Fruit fly (Drosophila melanogaster) whole organism, embryonic: ENCODE data around the gene Hayan.
A peak's percentile ranks its signal among the peaks of the same experiment; 100 is the strongest.

Source experiments
- Atf3 ChIP-seq: fragments of 200-800 bp; sonication (Bioruptor generic); optimal IDR thresholded peaks from 3 replicates; lab custom pipeline; 2016; ENCODE audit warnings: missing biosample characterization, missing genetic modification characterization
- Bgb ChIP-seq: fragments of 200-800 bp; sonication (Bioruptor generic); IDR thresholded peaks from 2 replicates; pipeline ENCODE4 v1.3.6; 2022; ENCODE audit warnings: missing biosample characterization, missing genetic modification characterization; ENCODE audit not compliant: partially characterized antibody
- CG10209 ChIP-seq: fragments of 200-800 bp; sonication (Bioruptor generic); optimal IDR thresholded peaks from 3 replicates; lab custom pipeline; 2017; ENCODE audit warnings: missing biosample characterization, mild to moderate bottlenecking, missing genetic modification characterization, missing genetic modification reagents
- CG10431 ChIP-seq: fragments of 200-800 bp; sonication (Bioruptor generic); optimal IDR thresholded peaks from 3 replicates; lab custom pipeline; 2018; ENCODE audit warnings: missing biosample characterization, mild to moderate bottlenecking, missing genetic modification characterization
- CG13894 ChIP-seq: fragments of 200-800 bp; sonication (Bioruptor generic); optimal IDR thresholded peaks from 3 replicates; lab custom pipeline; 2018; ENCODE audit warnings: missing biosample characterization, mild to moderate bottlenecking, missing genetic modification characterization, moderate library complexity
- CG14710 ChIP-seq: fragments of 200-800 bp; sonication (Bioruptor generic); optimal IDR thresholded peaks from 3 replicates; lab custom pipeline; 2019; ENCODE audit warnings: missing biosample characterization, mild to moderate bottlenecking, missing genetic modification characterization, moderate library complexity
- CG17829 ChIP-seq: fragments of 200-800 bp; optimal IDR thresholded peaks from 2 replicates; lab custom pipeline; 2019; ENCODE audit warnings: missing biosample characterization, mild to moderate bottlenecking, missing genetic modification characterization, moderate library complexity
- CG18262 ChIP-seq: fragments of 200-800 bp; optimal IDR thresholded peaks from 3 replicates; lab custom pipeline; 2019; ENCODE audit warnings: missing biosample characterization, mild to moderate bottlenecking, missing genetic modification characterization, moderate library complexity
- CG3281 ChIP-seq: fragments of 200-800 bp; sonication (Bioruptor generic); optimal IDR thresholded peaks from 3 replicates; lab custom pipeline; 2017; ENCODE audit warnings: missing biosample characterization, mild to moderate bottlenecking, missing genetic modification characterization
- CG3407 ChIP-seq: fragments of 200-800 bp; sonication (Bioruptor generic); optimal IDR thresholded peaks from 2 replicates; lab custom pipeline; 2018; ENCODE audit warnings: missing biosample characterization, mild to moderate bottlenecking, missing genetic modification characterization
- CG34422 ChIP-seq: fragments of 200-800 bp; sonication (Bioruptor generic); IDR thresholded peaks from 3 replicates; pipeline ENCODE4 v1.3.6; 2022; ENCODE audit warnings: missing biosample characterization, missing genetic modification characterization
- CG5180 ChIP-seq: fragments of 200-800 bp; sonication (Bioruptor generic); optimal IDR thresholded peaks from 3 replicates; lab custom pipeline; 2017; ENCODE audit warnings: missing biosample characterization, missing genetic modification characterization, mild to moderate bottlenecking, moderate library complexity, missing genetic modification reagents
- CG5953 ChIP-seq: fragments of 200-800 bp; sonication (Bioruptor generic); IDR thresholded peaks from 2 replicates; pipeline ENCODE4 v1.3.6; 2022; ENCODE audit warnings: missing biosample characterization, missing genetic modification characterization
- CG6272 ChIP-seq: fragments of 200-800 bp; sonication (Bioruptor generic); IDR thresholded peaks from 2 replicates; pipeline ENCODE4 v1.3.6; 2022; ENCODE audit warnings: missing biosample characterization, missing genetic modification characterization
- CG6813 ChIP-seq: fragments of 200-800 bp; sonication (Bioruptor generic); optimal IDR thresholded peaks from 2 replicates; lab custom pipeline; 2017; ENCODE audit warnings: missing biosample characterization, missing genetic modification characterization, mild to moderate bottlenecking, moderate library complexity, missing genetic modification reagents
- CG6854 ChIP-seq: fragments of 200-800 bp; sonication (Bioruptor generic); optimal IDR thresholded peaks from 3 replicates; lab custom pipeline; 2017; ENCODE audit warnings: missing biosample characterization, mild to moderate bottlenecking, missing genetic modification characterization
- CG7839 ChIP-seq: fragments of 200-800 bp; sonication (Bioruptor generic); optimal IDR thresholded peaks from 3 replicates; lab custom pipeline; 2018; ENCODE audit warnings: missing biosample characterization, mild to moderate bottlenecking, missing genetic modification characterization, moderate library complexity
- CG8089 ChIP-seq: fragments of 200-800 bp; sonication (Bioruptor generic); optimal IDR thresholded peaks from 3 replicates; lab custom pipeline; 2016; ENCODE audit warnings: missing biosample characterization, missing genetic modification characterization
- CG8359 ChIP-seq: fragments of 200-800 bp; sonication (Bioruptor generic); optimal IDR thresholded peaks from 2 replicates; lab custom pipeline; 2017; ENCODE audit warnings: missing biosample characterization, mild to moderate bottlenecking, missing genetic modification characterization, borderline replicate concordance
- CG8478 ChIP-seq: fragments of >200 bp; optimal IDR thresholded peaks from 2 replicates; lab custom pipeline; 2018
- CG8765 ChIP-seq: fragments of 200-800 bp; sonication (Bioruptor generic); IDR thresholded peaks from 2 replicates; pipeline ENCODE4 v1.3.6; 2022; ENCODE audit warnings: missing biosample characterization, missing genetic modification characterization
- Chrac-16 ChIP-seq: fragments of 200-800 bp; sonication (Bioruptor generic); optimal IDR thresholded peaks from 3 replicates; lab custom pipeline; 2016; ENCODE audit warnings: missing biosample characterization, missing genetic modification characterization
- ERR ChIP-seq: fragments of 200-800 bp; sonication (Bioruptor generic); optimal IDR thresholded peaks from 2 replicates; lab custom pipeline; 2016; ENCODE audit warnings: missing biosample characterization, missing genetic modification characterization
- Eip74EF ChIP-seq, 2 experiments: fragments of 200-800 bp in 1 of 2; fragments of >200 bp in 1 of 2; sonication (Bioruptor generic) in 1 of 2; optimal IDR thresholded peaks; 2 replicates each; lab custom pipeline; 2017 to 2019; ENCODE audit warnings: missing biosample characterization in 2 of 2, missing genetic modification characterization in 2 of 2, mild to moderate bottlenecking in 1 of 2, moderate library complexity in 1 of 2
- Fer1 ChIP-seq: fragments of 200-800 bp; sonication (Bioruptor generic); optimal IDR thresholded peaks from 2 replicates; lab custom pipeline; 2017; ENCODE audit warnings: missing biosample characterization, mild to moderate bottlenecking, missing genetic modification characterization
- HLH4C ChIP-seq: fragments of 200-800 bp; sonication (Bioruptor generic); IDR thresholded peaks from 3 replicates; pipeline ENCODE4 v1.3.6; 2022; ENCODE audit warnings: missing biosample characterization, missing genetic modification characterization; ENCODE audit not compliant: partially characterized antibody
- Hsf ChIP-seq: fragments of 200-800 bp; sonication (Bioruptor generic); optimal IDR thresholded peaks from 3 replicates; lab custom pipeline; 2016; ENCODE audit warnings: missing biosample characterization, missing genetic modification characterization
- MTF-1 ChIP-seq: fragments of 200-800 bp; sonication (Bioruptor generic); optimal IDR thresholded peaks from 2 replicates; lab custom pipeline; 2018; ENCODE audit warnings: missing biosample characterization, mild to moderate bottlenecking, missing genetic modification characterization, borderline replicate concordance
- Max ChIP-seq: fragments of 200-800 bp; sonication (Bioruptor generic); optimal IDR thresholded peaks from 2 replicates; lab custom pipeline; 2016; ENCODE audit warnings: missing biosample characterization, mild to moderate bottlenecking, missing genetic modification characterization
- Ravus ChIP-seq: fragments of 200-800 bp; sonication (Bioruptor generic); IDR thresholded peaks from 2 replicates; pipeline ENCODE4 v1.3.6; 2022; ENCODE audit warnings: missing biosample characterization, missing genetic modification characterization
- Rx ChIP-seq: fragments of 200-800 bp; sonication (Bioruptor generic); IDR thresholded peaks from 2 replicates; pipeline ENCODE4 v1.3.6; 2022; ENCODE audit warnings: missing biosample characterization, missing genetic modification characterization
- Sin3A ChIP-seq: fragments of >200 bp; optimal IDR thresholded peaks from 2 replicates; lab custom pipeline; 2018
- Six4 ChIP-seq: fragments of 200-800 bp; sonication (Bioruptor generic); optimal IDR thresholded peaks from 2 replicates; lab custom pipeline; 2016; ENCODE audit warnings: missing biosample characterization, missing genetic modification characterization
- Sry-β ChIP-seq: fragments of 200-800 bp; sonication (Bioruptor generic); optimal IDR thresholded peaks from 2 replicates; lab custom pipeline; 2018; ENCODE audit warnings: missing biosample characterization, mild to moderate bottlenecking, missing genetic modification characterization, moderate library complexity
- Xbp1 ChIP-seq: fragments of 200-800 bp; sonication (Bioruptor generic); optimal IDR thresholded peaks from 3 replicates; lab custom pipeline; 2016; ENCODE audit warnings: missing biosample characterization, mild to moderate bottlenecking, missing genetic modification characterization
- ap ChIP-seq: fragments of 200-800 bp; sonication (Bioruptor generic); IDR thresholded peaks from 2 replicates; pipeline ENCODE4 v1.3.6; 2022; ENCODE audit warnings: missing biosample characterization, missing genetic modification characterization
- cwo ChIP-seq: fragments of 200-800 bp; sonication (Bioruptor generic); optimal IDR thresholded peaks from 3 replicates; lab custom pipeline; 2017; ENCODE audit warnings: missing biosample characterization, missing genetic modification characterization, mild to moderate bottlenecking, moderate library complexity, missing genetic modification reagents
- disco-r ChIP-seq: fragments of 200-800 bp; sonication (Bioruptor generic); optimal IDR thresholded peaks from 2 replicates; lab custom pipeline; 2016; ENCODE audit warnings: missing biosample characterization, missing genetic modification characterization
- dm ChIP-seq: fragments of 200-800 bp; sonication (Bioruptor generic); optimal IDR thresholded peaks from 3 replicates; lab custom pipeline; 2016; ENCODE audit warnings: missing biosample characterization, missing genetic modification characterization
- grau ChIP-seq: fragments of 200-800 bp; optimal IDR thresholded peaks from 3 replicates; lab custom pipeline; 2019; ENCODE audit warnings: missing biosample characterization, mild to moderate bottlenecking, missing genetic modification characterization, moderate library complexity
- h ChIP-seq: fragments of >200 bp; optimal IDR thresholded peaks from 2 replicates; lab custom pipeline; 2017
- lab ChIP-seq: fragments of 200-800 bp; sonication (Bioruptor generic); optimal IDR thresholded peaks from 3 replicates; lab custom pipeline; 2017; ENCODE audit warnings: missing biosample characterization, missing genetic modification characterization, mild to moderate bottlenecking, moderate library complexity, missing genetic modification reagents
- org-1 ChIP-seq: fragments of 200-800 bp; sonication (Bioruptor generic); optimal IDR thresholded peaks from 2 replicates; lab custom pipeline; 2017; ENCODE audit warnings: missing biosample characterization, missing genetic modification characterization
- repo ChIP-seq: fragments of 200-800 bp; sonication (Bioruptor generic); optimal IDR thresholded peaks from 2 replicates; lab custom pipeline; 2016; ENCODE audit warnings: missing biosample characterization, missing genetic modification characterization
- schlank ChIP-seq: fragments of 200-800 bp; sonication (Bioruptor generic); optimal IDR thresholded peaks from 2 replicates; lab custom pipeline; 2018; ENCODE audit warnings: missing biosample characterization, mild to moderate bottlenecking, missing genetic modification characterization
- sim ChIP-seq: fragments of 200-800 bp; sonication (Bioruptor generic); IDR thresholded peaks from 2 replicates; pipeline ENCODE4 v1.3.6; 2022; ENCODE audit warnings: missing biosample characterization, missing genetic modification characterization
- tgo ChIP-seq: fragments of 200-800 bp; sonication (Bioruptor generic); IDR thresholded peaks from 3 replicates; pipeline ENCODE4 v1.3.6; 2022; ENCODE audit warnings: missing biosample characterization, missing genetic modification characterization
- tin ChIP-seq: fragments of 200-800 bp; sonication (Bioruptor generic); optimal IDR thresholded peaks from 3 replicates; lab custom pipeline; 2016; ENCODE audit warnings: missing biosample characterization, missing genetic modification characterization
- toy ChIP-seq: fragments of 200-800 bp; sonication (Bioruptor generic); IDR thresholded peaks from 2 replicates; pipeline ENCODE4 v1.3.6; 2022; ENCODE audit warnings: missing biosample characterization, missing genetic modification characterization
- wdn ChIP-seq: fragments of 200-800 bp; sonication (Bioruptor generic); IDR thresholded peaks from 2 replicates; pipeline ENCODE4 v1.3.6; 2022; ENCODE audit warnings: missing biosample characterization, missing genetic modification characterization
- zfh1 ChIP-seq: fragments of 200-800 bp; sonication (Bioruptor generic); IDR thresholded peaks from 3 replicates; pipeline ENCODE4 v1.3.6; 2022; ENCODE audit warnings: missing biosample characterization, missing genetic modification characterization

The Hayan gene

DNA sequence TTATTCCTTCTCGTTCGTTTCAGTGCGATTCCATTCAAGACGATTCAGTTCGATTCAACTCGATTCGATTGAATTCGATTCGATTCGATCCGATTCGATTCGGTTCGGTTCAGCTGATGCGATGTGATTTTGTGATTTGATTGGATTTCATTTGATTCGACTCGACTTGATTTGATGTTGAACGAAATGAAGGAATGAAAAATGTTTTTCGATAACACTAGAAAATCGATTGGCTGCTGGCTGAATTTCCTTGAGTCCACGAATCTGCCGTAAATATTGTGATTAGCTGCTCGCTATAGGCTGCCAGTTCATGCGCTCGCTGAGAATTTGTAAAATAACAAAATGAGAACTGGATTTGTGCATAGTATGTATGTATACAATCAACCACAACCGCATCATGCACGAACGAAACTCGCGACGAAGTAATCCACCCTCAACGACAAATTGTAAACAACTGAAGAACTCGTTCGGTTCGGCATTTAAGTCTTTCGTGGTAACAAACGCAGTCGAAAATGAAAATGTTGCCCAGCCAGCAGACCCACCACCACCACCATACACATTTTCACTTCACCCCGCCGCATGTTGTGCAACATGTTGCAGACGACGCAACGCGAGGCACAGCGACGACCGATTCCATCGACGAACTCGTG, 21.5 kb upstream of the Hayan start, which contains the start of gene Wnt5 (continued):
- TF ChIP-seq ap (GFP tag; lab: Robert Waterston, UW) = no peak
- TF ChIP-seq CG3407 (GFP tag; lab: Kevin White, UChicago) = no peak
- TF ChIP-seq CG10209 (GFP tag; lab: Kevin White, UChicago) = no peak
- TF ChIP-seq CG7839 (tag; lab: Kevin White, UChicago) = no peak
- TF ChIP-seq Bgb (GFP tag; lab: Robert Waterston, UW) = peak; percentile 45
- TF ChIP-seq CG5953 = no peak
- no peak for TF ChIP-seq CG10431 (GFP tag; lab: Kevin White, UChicago)
- TF ChIP-seq MTF-1 = no peak
- TF ChIP-seq Hsf (GFP tag; lab: Kevin White, UChicago) = no peak
- no peak for TF ChIP-seq toy (GFP tag; lab: Robert Waterston, UW)
- TF ChIP-seq CG8478 (lab: Kevin White, UChicago) = no peak
- TF ChIP-seq CG6272 = no peak
- no peak for TF ChIP-seq h (lab: Kevin White, UChicago)
- TF ChIP-seq Atf3 = no peak
- TF ChIP-seq Ravus (GFP tag; lab: Robert Waterston, UW) = no peak
- TF ChIP-seq tgo (GFP tag; lab: Robert Waterston, UW) = no peak
- TF ChIP-seq CG18262 = peak; percentile 12
- TF ChIP-seq Rx (GFP tag; lab: Robert Waterston, UW) = no peak
- TF ChIP-seq disco-r (GFP tag; lab: Kevin White, UChicago) = no peak
- TF ChIP-seq Sin3A (lab: Kevin White, UChicago) = no peak
- no peak for TF ChIP-seq Sry-β (GFP tag; lab: Kevin White, UChicago)
- TF ChIP-seq ERR (GFP tag; lab: Kevin White, UChicago) = no peak
- TF ChIP-seq schlank (tag; lab: Kevin White, UChicago) = no peak
- no peak for TF ChIP-seq wdn
- no peak for TF ChIP-seq CG13894 (tag; lab: Kevin White, UChicago)
- TF ChIP-seq HLH4C (GFP tag; lab: Robert Waterston, UW) = peak; percentile 23; the same call in 1 of the 3 replicates
- TF ChIP-seq Chrac-16 (GFP tag; lab: Kevin White, UChicago) = no peak
- peak; percentile 44 for TF ChIP-seq Fer1 (GFP tag; lab: Kevin White, UChicago)
- TF ChIP-seq CG3281 (GFP tag; lab: Kevin White, UChicago) = no peak
- no peak for TF ChIP-seq dm (GFP tag; lab: Kevin White, UChicago)
- TF ChIP-seq grau = peak; percentile 24
- peak; percentile 6 for TF ChIP-seq Max (GFP tag; lab: Kevin White, UChicago)
- no peak for TF ChIP-seq CG8765 (GFP tag; lab: Robert Waterston, UW)
- no peak for TF ChIP-seq tin (GFP tag; lab: Kevin White, UChicago)
- no peak for TF ChIP-seq org-1 (GFP tag; lab: Kevin White, UChicago)
- peak; percentile 22 for TF ChIP-seq CG8089 (GFP tag; lab: Kevin White, UChicago)
- no peak for TF ChIP-seq CG6813
- TF ChIP-seq CG34422 (GFP tag; lab: Robert Waterston, UW) = peak; percentile 26; the same call in 1 of the 3 replicates
- no peak for TF ChIP-seq cwo (GFP tag; lab: Kevin White, UChicago)
- TF ChIP-seq CG5180 (GFP tag; lab: Kevin White, UChicago) = peak; percentile 97
- no peak for TF ChIP-seq Xbp1
- peak in 1 of 2 experiments; percentile 2 for TF ChIP-seq Eip74EF (GFP tag; optimal IDR thresholded peaks at IDR 0.05; lab: Kevin White, UChicago)
- no peak for TF ChIP-seq sim (GFP tag; lab: Robert Waterston, UW)
- peak; percentile 9 for TF ChIP-seq CG14710
- TF ChIP-seq lab (GFP tag; lab: Kevin White, UChicago) = no peak
- no peak for TF ChIP-seq CG8359 (GFP tag; lab: Kevin White, UChicago)
- TF ChIP-seq repo (GFP tag; lab: Kevin White, UChicago) = no peak
- no peak for TF ChIP-seq zfh1 (GFP tag; lab: Robert Waterston, UW)
- TF ChIP-seq Six4 (GFP tag; lab: Kevin White, UChicago) = no peak
- no peak for TF ChIP-seq CG6854 (GFP tag; lab: Kevin White, UChicago)
- peak; percentile 37 for TF ChIP-seq CG17829 (tag; lab: Kevin White, UChicago)
